Fruit fly (Drosophila melanogaster) whole organism, wandering third instar larva: ENCODE measurements around the gene CSN6.

Experiments
- CrebA ChIP-seq: fragments of 200-800 bp; sonication (Bioruptor generic); optimal IDR thresholded peaks from 2 replicates; lab custom pipeline; 2016; ENCODE audit warnings: missing biosample characterization, mild to moderate bottlenecking, missing genetic modification characterization, borderline replicate concordance
- Dfd ChIP-seq: fragments of >200 bp; optimal IDR thresholded peaks from 2 replicates; lab custom pipeline; 2017; ENCODE audit warnings: missing biosample characterization, missing genetic modification characterization
- Jra ChIP-seq: sonication (Bioruptor generic); optimal IDR thresholded peaks from 2 replicates; lab custom pipeline; 2016; ENCODE audit warnings: missing biosample characterization, missing genetic modification characterization
- Mio ChIP-seq: sonication (Bioruptor generic); optimal IDR thresholded peaks from 2 replicates; lab custom pipeline; 2016; ENCODE audit warnings: missing biosample characterization, missing genetic modification characterization
- Myc ChIP-seq: fragments of >200 bp; optimal IDR thresholded peaks from 2 replicates; lab custom pipeline; 2017
- Sp1 ChIP-seq: fragments of 200-800 bp; sonication (Bioruptor generic); optimal IDR thresholded peaks from 3 replicates; lab custom pipeline; 2019; ENCODE audit warnings: missing biosample characterization, mild to moderate bottlenecking, missing genetic modification characterization, moderate library complexity
- Vsx2 ChIP-seq: fragments of 200-300, 225-300 bp; sonication (Bioruptor generic); optimal IDR thresholded peaks from 2 replicates; lab custom pipeline; 2018; ENCODE audit warnings: missing biosample characterization, missing genetic modification characterization; ENCODE audit not compliant: partially characterized antibody
- foxo ChIP-seq, 2 experiments: fragments of 200-800 bp; sonication (Bioruptor generic); optimal IDR thresholded peaks; 2 replicates in 1 of 2; 3 replicates in 1 of 2; lab custom pipeline; 2016 to 2017; ENCODE audit warnings: missing biosample characterization in 2 of 2, missing genetic modification characterization in 2 of 2
- h ChIP-seq: fragments of 200-800 bp; sonication (Bioruptor generic); optimal IDR thresholded peaks from 3 replicates; lab custom pipeline; 2016; ENCODE audit warnings: missing biosample characterization, mild to moderate bottlenecking, missing genetic modification characterization
- psq ChIP-seq: fragments of 200-800 bp; sonication (Bioruptor generic); optimal IDR thresholded peaks from 3 replicates; lab custom pipeline; 2017; ENCODE audit warnings: missing biosample characterization, mild to moderate bottlenecking, missing genetic modification characterization, moderate library complexity
- usp ChIP-seq: fragments of >200 bp; optimal IDR thresholded peaks from 2 replicates; lab custom pipeline; 2017; ENCODE audit warnings: missing biosample characterization, missing genetic modification characterization

DNA sequence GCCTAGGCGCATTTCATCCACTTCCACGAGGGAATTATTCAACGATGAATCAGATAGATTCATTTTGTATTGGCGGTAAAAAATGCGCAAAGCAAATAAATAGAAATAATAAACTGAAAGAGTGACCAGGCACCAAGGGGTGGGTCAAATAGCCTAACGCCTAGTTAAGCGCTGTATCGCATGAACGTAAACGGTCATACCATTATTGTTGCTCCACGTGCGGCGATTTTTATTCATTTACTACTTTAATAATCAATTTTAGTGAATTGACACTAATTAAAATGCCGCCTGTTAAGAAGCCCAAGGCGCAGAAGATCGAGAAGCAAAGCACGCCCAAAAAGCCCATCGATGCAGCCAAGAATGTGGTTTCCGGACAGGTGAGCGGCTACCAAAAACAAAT is 4.0 kb downstream of the CSN6 start, which contains the start of the genes CG33107 and CG6937:
- TF ChIP-seq Sp1 (GFP tag; lab: Kevin White, UChicago) = no peak
- no peak for TF ChIP-seq h (GFP tag; lab: Kevin White, UChicago)
- TF ChIP-seq Jra = no peak
- TF ChIP-seq usp (GFP tag; lab: Kevin White, UChicago) = no peak
- no peak for TF ChIP-seq Dfd (GFP tag; lab: Kevin White, UChicago)
- no peak for TF ChIP-seq Mio (GFP tag; lab: Kevin White, UChicago)
- no peak for TF ChIP-seq Myc
- no peak for TF ChIP-seq Vsx2
- no peak for TF ChIP-seq psq (GFP tag; lab: Kevin White, UChicago)
- TF ChIP-seq foxo (GFP tag; optimal IDR thresholded peaks at IDR 0.05; lab: Kevin White, UChicago) = no peak
- TF ChIP-seq CrebA = no peak
